Worm (Caenorhabditis elegans) whole organism, L4/young adult: ENCODE results near the gene unc-86.

Experiments
- W03F9.2 ChIP-seq: fragments of 150-350 bp; optimal IDR thresholded peaks from 2 replicates; lab custom pipeline; 2014; ENCODE audit warnings: missing biosample characterization, missing genetic modification characterization
- him-1 ChIP-seq: sonication (generic microtip); optimal IDR thresholded peaks from 2 replicates; lab custom pipeline; 2016; ENCODE audit warnings: missing genotype, missing genetic modification reagents, missing genetic modification characterization, missing compliant biosample characterization

- TF ChIP-seq W03F9.2 (tag; lab: Kevin White, UChicago): no peak
- no peak for TF ChIP-seq him-1 (tag; lab: Kevin White, UChicago)
Measured at ce11 chrIII:8182573-8182972, 33.6 kb downstream of the unc-86 start.
